Worm (Caenorhabditis elegans) whole organism, L4 larva: ENCODE measurements around the gene F54G2.1.

ENCODE experiments used
- F44E2.7 ChIP-seq: fragments of 200-800 bp; sonication (Bioruptor generic); IDR thresholded peaks from 2 replicates; pipeline ENCODE4 v2.1.2; 2022; ENCODE audit warnings: missing genetic modification characterization, missing compliant biosample characterization
- R02D3.7 ChIP-seq: fragments of 150-350 bp; sonication (generic microtip); optimal IDR thresholded peaks from 3 replicates; lab custom pipeline; 2014; ENCODE audit warnings: missing biosample characterization, missing genetic modification characterization
- T20F7.1 ChIP-seq: fragments of 200-800 bp; sonication (Bioruptor generic); optimal IDR thresholded peaks from 2 replicates; lab custom pipeline; 2018; ENCODE audit warnings: mild to moderate bottlenecking, missing genetic modification characterization, missing compliant biosample characterization
- Y105C5A.15 ChIP-seq: fragments of 200-800 bp; sonication (Bioruptor generic); IDR thresholded peaks from 2 replicates; pipeline ENCODE4 v1.3.6; 2022; ENCODE audit warnings: missing genetic modification characterization, missing compliant biosample characterization
- Y5F2A.4 ChIP-seq: fragments of 200-800 bp; sonication (Bioruptor generic); optimal IDR thresholded peaks from 2 replicates; lab custom pipeline; 2018; ENCODE audit warnings: mild to moderate bottlenecking, missing genetic modification characterization, missing compliant biosample characterization
- ZK337.2 ChIP-seq: fragments of 200-800 bp; sonication (Bioruptor generic); IDR thresholded peaks from 2 replicates; pipeline ENCODE4 v1.3.6; 2022; ENCODE audit warnings: missing genetic modification reagents, missing genetic modification characterization, missing compliant biosample characterization
- aha-1 ChIP-seq: fragments of 150-350 bp; peaks from one replicate; lab custom pipeline; 2014; ENCODE audit warnings: missing biosample characterization, missing genetic modification characterization
- arid-1 ChIP-seq: fragments of 200-800 bp; sonication (Bioruptor generic); conservative IDR thresholded peaks from 2 replicates; pipeline ENCODE4 v1.3.6; 2022; ENCODE audit warnings: missing genetic modification reagents, missing genetic modification characterization, missing compliant biosample characterization
- attf-4 ChIP-seq: sonication (generic microtip); optimal IDR thresholded peaks from 3 replicates; lab custom pipeline; 2017; ENCODE audit warnings: missing biosample characterization, missing genetic modification characterization
- ceh-82 ChIP-seq: sonication (generic microtip); optimal IDR thresholded peaks from 2 replicates; lab custom pipeline; 2017; ENCODE audit warnings: missing biosample characterization, missing genetic modification characterization
- daf-16 ChIP-seq, 3 experiments: sonication (generic microtip); optimal IDR thresholded peaks; 2 replicates each; lab custom pipeline; 2016 to 2017; ENCODE audit warnings: missing genetic modification characterization in 3 of 3, missing genetic modification reagents in 3 of 3, mild to moderate bottlenecking in 2 of 3, missing compliant biosample characterization in 2 of 3, missing biosample characterization in 1 of 3, moderate library complexity in 1 of 3
- daf-8 ChIP-seq: fragments of 200-800 bp; sonication (Bioruptor generic); IDR thresholded peaks from 2 replicates; pipeline ENCODE4 v1.3.6; 2022; ENCODE audit warnings: missing genetic modification characterization, missing compliant biosample characterization
- dmd-8 ChIP-seq: fragments of 200-800 bp; sonication (Bioruptor generic); IDR thresholded peaks from 2 replicates; pipeline ENCODE4 v1.3.6; 2022; ENCODE audit warnings: missing genetic modification characterization, missing compliant biosample characterization
- dmd-9 ChIP-seq: fragments of 200-800 bp; sonication (Bioruptor generic); IDR thresholded peaks from 2 replicates; pipeline ENCODE4 v1.3.6; 2022; ENCODE audit warnings: missing genetic modification reagents, missing genetic modification characterization, missing compliant biosample characterization
- dpl-1 ChIP-seq: fragments of 150-350 bp; optimal IDR thresholded peaks from 2 replicates; lab custom pipeline; 2014; ENCODE audit warnings: missing biosample characterization, missing genetic modification reagents, missing genetic modification characterization
- fkh-10 ChIP-seq: fragments of 150-350 bp; optimal IDR thresholded peaks from 2 replicates; lab custom pipeline; 2014; ENCODE audit warnings: missing biosample characterization, missing genetic modification reagents, missing genetic modification characterization
- fos-1 ChIP-seq: fragments of 150-350 bp; optimal IDR thresholded peaks from 2 replicates; lab custom pipeline; 2014; ENCODE audit warnings: missing biosample characterization, missing genetic modification characterization
- hlh-30 ChIP-seq: sonication (generic microtip); optimal IDR thresholded peaks from 2 replicates; lab custom pipeline; 2017; ENCODE audit warnings: antibody characterized with exemption, mild to moderate bottlenecking, missing genetic modification characterization, missing compliant biosample characterization; ENCODE audit not compliant: insufficient read depth
- jun-1 ChIP-seq: fragments of 150-350 bp; optimal IDR thresholded peaks from 2 replicates; lab custom pipeline; 2014; ENCODE audit warnings: missing biosample characterization, missing genetic modification reagents, missing genetic modification characterization
- lim-7 ChIP-seq: fragments of 200-800 bp; sonication (Bioruptor generic); IDR thresholded peaks from 2 replicates; pipeline ENCODE4 v1.3.6; 2022; ENCODE audit warnings: missing genetic modification characterization, missing compliant biosample characterization
- lin-1 ChIP-seq: fragments of 200-800 bp; sonication (Bioruptor generic); IDR thresholded peaks from 2 replicates; pipeline ENCODE4 v1.3.6; 2022; ENCODE audit warnings: missing genetic modification reagents, missing genetic modification characterization, missing compliant biosample characterization
- lin-15B ChIP-seq: fragments of 150-350 bp; sonication (generic microtip); optimal IDR thresholded peaks from 3 replicates; lab custom pipeline; 2014; ENCODE audit warnings: missing biosample characterization, missing genetic modification characterization
- madf-5 ChIP-seq, 2 experiments: fragments of 200-800 bp; sonication (Bioruptor generic); IDR thresholded peaks; 2 replicates each; pipeline ENCODE4 v1.3.6; 2022; ENCODE audit warnings: missing compliant biosample characterization in 2 of 2, missing genetic modification characterization in 2 of 2
- mdt-29 ChIP-seq: fragments of 200-800 bp; sonication (Bioruptor generic); IDR thresholded peaks from 2 replicates; pipeline ENCODE4 v1.3.6; 2022; ENCODE audit warnings: missing genetic modification reagents, missing genetic modification characterization, missing compliant biosample characterization
- mep-1 ChIP-seq: fragments of 150-350 bp; sonication (generic microtip); optimal IDR thresholded peaks from 3 replicates; lab custom pipeline; 2014; ENCODE audit warnings: missing biosample characterization, missing genetic modification characterization
- mxl-2 ChIP-seq: fragments of 200-800 bp; sonication (Bioruptor generic); conservative IDR thresholded peaks from 2 replicates; pipeline ENCODE4 v1.3.6; 2022; ENCODE audit warnings: missing genetic modification reagents, missing genetic modification characterization, missing compliant biosample characterization
- nhr-10 ChIP-seq: fragments of 150-350 bp; optimal IDR thresholded peaks from 2 replicates; lab custom pipeline; 2014; ENCODE audit warnings: missing biosample characterization, missing genetic modification characterization
- nhr-102 ChIP-seq: sonication (generic microtip); optimal IDR thresholded peaks from 2 replicates; lab custom pipeline; 2016; ENCODE audit warnings: mild to moderate bottlenecking, missing genetic modification characterization, moderate library complexity, missing compliant biosample characterization
- nhr-11 ChIP-seq: fragments of 150-350 bp; optimal IDR thresholded peaks from 2 replicates; lab custom pipeline; 2014; ENCODE audit warnings: missing biosample characterization, missing genetic modification characterization
- nhr-25 ChIP-seq: sonication (generic microtip); optimal IDR thresholded peaks from 2 replicates; lab custom pipeline; 2017; ENCODE audit warnings: missing genetic modification characterization, mild to moderate bottlenecking, missing compliant biosample characterization, antibody characterized with exemption, moderate library complexity, borderline replicate concordance; ENCODE audit not compliant: insufficient read depth
- nhr-28 ChIP-seq: fragments of 150-350 bp; optimal IDR thresholded peaks from 2 replicates; lab custom pipeline; 2014; ENCODE audit warnings: missing biosample characterization, missing genetic modification characterization
- nhr-48 ChIP-seq: sonication (generic microtip); optimal IDR thresholded peaks from 2 replicates; lab custom pipeline; 2016; ENCODE audit warnings: mild to moderate bottlenecking, missing genetic modification characterization, missing compliant biosample characterization
- nhr-6 ChIP-seq: fragments of 150-350 bp; optimal IDR thresholded peaks from 2 replicates; lab custom pipeline; 2014; ENCODE audit warnings: missing biosample characterization, missing genetic modification characterization
- rbr-2 ChIP-seq: sonication (generic microtip); optimal IDR thresholded peaks from 2 replicates; lab custom pipeline; 2016; ENCODE audit warnings: missing genotype, missing genetic modification characterization, missing compliant biosample characterization
- sdz-12 ChIP-seq: fragments of 200-800 bp; sonication (Bioruptor generic); optimal IDR thresholded peaks from 2 replicates; lab custom pipeline; 2018; ENCODE audit warnings: mild to moderate bottlenecking, missing genetic modification characterization, missing compliant biosample characterization
- set-16 ChIP-seq: fragments of 200-800 bp; sonication (Bioruptor generic); IDR thresholded peaks from 2 replicates; pipeline ENCODE4 v1.3.6; 2022; ENCODE audit warnings: missing genetic modification reagents, missing genetic modification characterization, missing compliant biosample characterization
- spr-1 ChIP-seq: sonication (generic microtip); optimal IDR thresholded peaks from 2 replicates; lab custom pipeline; 2016; ENCODE audit warnings: mild to moderate bottlenecking, missing genetic modification characterization, missing compliant biosample characterization
- unc-39 ChIP-seq: sonication (generic microtip); optimal IDR thresholded peaks from 2 replicates; lab custom pipeline; 2017; ENCODE audit warnings: missing biosample characterization, missing genetic modification characterization
- unc-62 ChIP-seq, 3 experiments: fragments of 150-350 bp in 1 of 3; sonication (generic microtip); optimal IDR thresholded peaks in 2 of 3; peaks in 1 of 3; 1 replicate in 1 of 3; 2 replicates in 2 of 3; lab custom pipeline; 2014 to 2017; ENCODE audit warnings: missing biosample characterization in 3 of 3, missing genetic modification characterization in 3 of 3, missing genetic modification reagents in 3 of 3, missing genotype in 1 of 3
- ztf-7 ChIP-seq: fragments of 150-350 bp; optimal IDR thresholded peaks from 2 replicates; lab custom pipeline; 2014; ENCODE audit warnings: missing biosample characterization, missing genetic modification characterization

F54G2.1 gene

DNA sequence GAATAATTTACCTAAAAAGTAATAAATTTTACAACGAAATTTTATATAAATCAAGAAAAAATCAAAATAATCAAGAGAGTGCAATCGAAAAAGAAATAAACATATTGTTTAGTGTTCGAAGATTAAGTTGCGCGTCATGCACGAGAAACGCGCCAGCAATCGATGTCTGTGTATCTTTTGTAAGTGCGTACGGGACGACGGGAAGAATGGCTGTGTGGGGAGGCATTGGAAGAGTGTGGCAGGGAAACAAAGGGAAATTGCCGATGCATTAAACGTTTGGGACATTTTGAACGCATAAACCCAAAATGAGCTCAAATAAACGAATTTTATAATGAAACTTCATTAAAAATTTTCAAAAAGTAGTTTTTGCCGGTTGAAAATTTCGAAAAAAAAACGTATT, 23.0 kb upstream of the F54G2.1 start, which contains the start of gene immt-1 (continued):
- TF ChIP-seq fos-1 (tag; lab: Kevin White, UChicago) (no peak), mep-1 (tag; lab: Kevin White, UChicago) (peak; percentile 92), nhr-28 (tag; lab: Kevin White, UChicago) (peak; percentile 82), jun-1 (tag; lab: Kevin White, UChicago) (no peak), nhr-48 (tag; lab: Kevin White, UChicago) (peak; percentile 16), spr-1 (tag; lab: Kevin White, UChicago) (peak; percentile 31), ztf-7 (tag; lab: Kevin White, UChicago) (peak; percentile 37), lin-15B (tag; lab: Kevin White, UChicago) (no peak), madf-5 (GFP tag; IDR thresholded peaks at IDR 0.05; lab: Robert Waterston, UW) (0 out of 4 replicates have a peak, but pooled peaks of 1 of the 2 experiments have one; percentile 24), nhr-10 (tag; lab: Kevin White, UChicago) (no peak), nhr-25 (tag; lab: Kevin White, UChicago) (no peak), daf-16 (GFP tag; optimal IDR thresholded peaks at IDR 0.05; lab: Kevin White, UChicago) (peak in 1 of 2 experiments; percentile 64), daf-16 (tag; optimal IDR thresholded peaks at IDR 0.05; lab: Kevin White, UChicago) (peak; percentile 90), ceh-82 (tag; lab: Kevin White, UChicago) (no peak), ZK337.2 (GFP tag; lab: Robert Waterston, UW) (no peak), mxl-2 (no peak), unc-62 (GFP tag; optimal IDR thresholded peaks at IDR 0.05 in 1 of 2; lab: Kevin White, UChicago) (peak in 1 of 2 experiments; percentile 62), unc-62 (tag; optimal IDR thresholded peaks at IDR 0.05; lab: Kevin White, UChicago) (no peak), mdt-29 (GFP tag; lab: Robert Waterston, UW) (no peak), attf-4 (tag; lab: Kevin White, UChicago) (no peak), fkh-10 (GFP tag; lab: Kevin White, UChicago) (peak; percentile 44), R02D3.7 (tag; lab: Kevin White, UChicago) (no peak), Y105C5A.15 (GFP tag; lab: Robert Waterston, UW) (no peak), nhr-11 (tag; lab: Kevin White, UChicago) (peak; percentile 68), dpl-1 (peak; percentile 68), set-16 (GFP tag; lab: Robert Waterston, UW) (no peak), daf-8 (GFP tag; lab: Robert Waterston, UW) (no peak), dmd-8 (GFP tag; lab: Robert Waterston, UW) (no peak), unc-39 (no peak), T20F7.1 (GFP tag; lab: Kevin White, UChicago) (peak; percentile 64), lin-1 (no peak), nhr-6 (peak; percentile 82), Y5F2A.4 (GFP tag; lab: Kevin White, UChicago) (no peak), F44E2.7 (GFP tag; lab: Robert Waterston, UW) (no peak), nhr-102 (tag; lab: Kevin White, UChicago) (peak; percentile 18), lim-7 (GFP tag; lab: Robert Waterston, UW) (no peak), arid-1 (GFP tag; lab: Robert Waterston, UW) (no peak), rbr-2 (tag; lab: Kevin White, UChicago) (peak; percentile 80), hlh-30 (tag; lab: Kevin White, UChicago) (peak; percentile 65)

DNA sequence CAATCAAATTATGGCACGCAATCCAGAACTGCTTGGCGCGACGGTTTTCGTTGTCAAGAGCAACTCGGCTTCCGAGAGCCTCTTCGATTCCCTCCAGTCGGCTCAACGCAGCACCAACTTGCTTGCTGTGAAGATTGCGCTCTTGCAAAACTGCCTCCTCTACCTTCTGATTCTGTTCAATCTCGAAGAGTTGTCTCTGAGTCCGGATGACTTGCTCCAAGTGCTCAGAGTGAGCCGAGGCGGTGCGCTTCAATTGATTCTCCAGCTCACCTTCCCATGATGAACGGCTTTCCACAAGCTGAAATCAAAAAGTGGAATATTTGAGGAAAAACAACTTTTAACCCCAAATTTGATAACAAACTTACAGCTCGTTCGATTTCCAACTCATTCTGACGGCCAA, 20.3 kb upstream of the F54G2.1 start:
- TF ChIP-seq set-16 (GFP tag; lab: Robert Waterston, UW) = peak; percentile 56
- peak; percentile 51 for TF ChIP-seq aha-1 (tag; lab: Kevin White, UChicago)
- TF ChIP-seq dmd-9 (GFP tag; lab: Robert Waterston, UW) = 0 out of 2 replicates have a peak, but pooled peaks have one; percentile 44
- TF ChIP-seq sdz-12 (GFP tag; lab: Kevin White, UChicago) = no peak
